Fruit fly (Drosophila melanogaster): Measurements from ENCODE around the gene CG6276.

Gene CG6276

dm6 chr3R:15350993-15351426 is 31.1 kb upstream of the CG6276 start, which contains the start of the genes Trs33 and Tmtc4 (continued):
- TF ChIP-seq repo (GFP tag; optimal IDR thresholded peaks at IDR 0.05) (no peak), CG1233 (GFP tag; optimal IDR thresholded peaks at IDR 0.05) (no peak), hkb (optimal IDR thresholded peaks at IDR 0.05) (no peak), hkb (GFP tag; IDR thresholded peaks at IDR 0.05) (no peak), CG17359 (tag; optimal IDR thresholded peaks at IDR 0.05) (peak; percentile 28), Hr51 (GFP tag; optimal IDR thresholded peaks at IDR 0.05) (no peak), Blimp-1 (GFP tag; optimal IDR thresholded peaks at IDR 0.05) (peak; percentile 31), nerfin-1 (tag; optimal IDR thresholded peaks at IDR 0.05) (peak; percentile 46), otp (GFP tag; IDR thresholded peaks at IDR 0.05) (no peak), CG7271 (tag; optimal IDR thresholded peaks at IDR 0.05) (no peak), MESR4 (GFP tag; optimal IDR thresholded peaks at IDR 0.05) (peak; percentile 32), Bteb2 (GFP tag; optimal IDR thresholded peaks at IDR 0.05) (no peak), zen2 (GFP tag; IDR thresholded peaks at IDR 0.05; ENCODE audit: partially characterized antibody) (no peak), Rx (GFP tag; IDR thresholded peaks at IDR 0.05) (no peak), Hmx (GFP tag; optimal IDR thresholded peaks at IDR 0.05) (no peak), CG13775 (GFP tag; optimal IDR thresholded peaks at IDR 0.05) (peak; percentile 35), stwl (tag; optimal IDR thresholded peaks at IDR 0.05) (peak; percentile 39), nau (GFP tag; optimal IDR thresholded peaks at IDR 0.05) (no peak), zfh1 (GFP tag; IDR thresholded peaks at IDR 0.05) (no peak; the same call in 2 of the 3 replicates), Taf1 (GFP tag; IDR thresholded peaks at IDR 0.05) (no peak), MBD-R2 (GFP tag; IDR thresholded peaks at IDR 0.05) (peak; percentile 93), pb (GFP tag; optimal IDR thresholded peaks at IDR 0.05) (no peak), Nf-YC (tag; optimal IDR thresholded peaks at IDR 0.05) (peak; percentile 52), ssp (GFP tag; IDR thresholded peaks at IDR 0.05) (no peak), tll (GFP tag; optimal IDR thresholded peaks at IDR 0.05) (no peak), Trl (optimal IDR thresholded peaks at IDR 0.05) (no peak), Trl (GFP tag; optimal IDR thresholded peaks at IDR 0.05) (no peak), Hand (GFP tag; optimal IDR thresholded peaks at IDR 0.05) (no peak), BtbVII (GFP tag; optimal IDR thresholded peaks at IDR 0.05) (peak; percentile 7), zfh2 (GFP tag; optimal IDR thresholded peaks at IDR 0.05) (no peak), Max (GFP tag; optimal IDR thresholded peaks at IDR 0.05) (no peak), CG5245 (GFP tag; optimal IDR thresholded peaks at IDR 0.05) (no peak), CG11093 (GFP tag; IDR thresholded peaks at IDR 0.05) (no peak), CHES-1-like (GFP tag; optimal IDR thresholded peaks at IDR 0.05) (no peak), gsb (GFP tag; IDR thresholded peaks at IDR 0.05) (no peak), ap (GFP tag; IDR thresholded peaks at IDR 0.05) (no peak), CG1603 (tag; optimal IDR thresholded peaks at IDR 0.05) (peak; percentile 43), CG8924 (tag; optimal IDR thresholded peaks at IDR 0.05) (peak; percentile 49), Scr (GFP tag; IDR thresholded peaks at IDR 0.05; ENCODE audit: partially characterized antibody) (peak; percentile 33; the same call in 1 of the 2 replicates), CG7372 (GFP tag; IDR thresholded peaks at IDR 0.05) (no peak), E2f2 (GFP tag; IDR thresholded peaks at IDR 0.05) (no peak), kay (GFP tag; optimal IDR thresholded peaks at IDR 0.05) (no peak), dm (GFP tag; optimal IDR thresholded peaks at IDR 0.05) (no peak), CG4424 (GFP tag; optimal IDR thresholded peaks at IDR 0.05) (peak; percentile 26), zen (tag; optimal IDR thresholded peaks at IDR 0.05) (no peak), BEAF-32 (GFP tag; optimal IDR thresholded peaks at IDR 0.05) (peak; percentile 25), E2f1 (GFP tag; IDR thresholded peaks at IDR 0.05) (no peak), CG12155 (GFP tag; optimal IDR thresholded peaks at IDR 0.05) (peak; percentile 28), gt (GFP tag; IDR thresholded peaks at IDR 0.05) (no peak), CG10462 (GFP tag; optimal IDR thresholded peaks at IDR 0.05) (no peak), chif (GFP tag; optimal IDR thresholded peaks at IDR 0.05) (no peak), CG11398 (GFP tag; optimal IDR thresholded peaks at IDR 0.05) (no peak)

All from whole organism, embryonic.